Fruit fly (Drosophila melanogaster) ovary, adult (tissue): ENCODE measurements around the gene Socs36E.
A peak's percentile ranks its signal among the peaks of the same experiment; 100 is the strongest.

ENCODE experiments used
- CG17801 ChIP-seq: fragments of 200-800 bp; optimal IDR thresholded peaks from 2 replicates; lab custom pipeline; 2019; ENCODE audit warnings: missing biosample characterization, mild to moderate bottlenecking, missing genetic modification characterization, moderate library complexity; ENCODE audit not compliant: partially characterized antibody

The Socs36E gene

dm6 chr2L:18146618-18147099 lies 5.6 kb downstream of the Socs36E start:
- no peak for TF ChIP-seq CG17801 (GFP tag; lab: Kevin White, UChicago)

DNA sequence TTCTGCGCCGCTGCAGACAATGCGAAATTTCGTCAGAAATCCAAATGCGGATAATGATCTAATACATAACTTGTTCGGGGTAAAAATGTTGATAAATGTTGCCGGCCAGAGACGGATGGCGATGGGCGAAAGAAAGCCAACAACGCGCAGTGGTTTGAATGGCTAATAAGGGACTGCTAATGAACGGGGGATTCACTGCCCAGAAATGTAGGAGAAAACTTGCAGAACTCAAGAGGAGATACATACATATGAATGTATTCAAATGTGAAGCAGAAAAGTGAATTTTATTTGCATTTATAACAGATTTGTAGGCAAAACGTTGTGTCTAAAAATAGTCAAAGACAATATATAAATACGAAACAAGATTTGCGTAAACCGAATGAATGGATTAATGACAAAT lies 6.4 kb downstream of the Socs36E start:
- no peak for TF ChIP-seq CG17801 (GFP tag; lab: Kevin White, UChicago)

dm6 chr2L:18145253-18145652 lies 7.0 kb downstream of the Socs36E start:
- TF ChIP-seq CG17801 (GFP tag; lab: Kevin White, UChicago): no peak

DNA sequence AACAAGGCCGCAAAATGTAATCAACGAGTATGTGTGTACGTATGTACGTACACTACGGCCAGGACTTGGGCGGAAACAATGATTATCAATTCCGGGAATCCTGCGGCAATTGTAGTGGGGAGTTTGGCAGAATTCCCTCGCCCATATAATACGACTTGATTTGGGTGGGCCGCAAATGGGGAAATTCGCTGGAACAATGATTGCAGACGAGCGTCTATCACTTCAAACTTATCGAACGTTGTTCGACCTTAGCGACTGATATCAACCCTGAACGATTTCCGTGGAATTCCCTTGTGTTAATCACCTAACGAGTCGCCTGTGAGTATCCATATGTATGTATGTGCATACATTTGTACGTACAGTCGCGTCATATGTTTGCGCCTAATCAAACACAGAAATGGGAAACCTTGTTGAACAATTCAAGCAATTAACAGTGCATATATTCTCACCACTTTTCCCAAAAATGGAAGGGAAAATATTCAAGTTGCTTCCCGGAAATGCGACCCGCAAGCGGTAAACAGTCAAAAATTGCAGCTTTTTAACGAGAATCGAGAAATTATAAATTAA lies 7.9 kb downstream of the Socs36E start:
- no peak for TF ChIP-seq CG17801 (GFP tag; lab: Kevin White, UChicago)

- no peak for TF ChIP-seq CG17801 (GFP tag; lab: Kevin White, UChicago)
Measured at dm6 chr2L:18143176-18143575, 9.0 kb downstream of the Socs36E start.

- TF ChIP-seq CG17801 (GFP tag; lab: Kevin White, UChicago): no peak
Measured at dm6 chr2L:18141471-18142345, 10.5 kb downstream of the Socs36E start.

DNA sequence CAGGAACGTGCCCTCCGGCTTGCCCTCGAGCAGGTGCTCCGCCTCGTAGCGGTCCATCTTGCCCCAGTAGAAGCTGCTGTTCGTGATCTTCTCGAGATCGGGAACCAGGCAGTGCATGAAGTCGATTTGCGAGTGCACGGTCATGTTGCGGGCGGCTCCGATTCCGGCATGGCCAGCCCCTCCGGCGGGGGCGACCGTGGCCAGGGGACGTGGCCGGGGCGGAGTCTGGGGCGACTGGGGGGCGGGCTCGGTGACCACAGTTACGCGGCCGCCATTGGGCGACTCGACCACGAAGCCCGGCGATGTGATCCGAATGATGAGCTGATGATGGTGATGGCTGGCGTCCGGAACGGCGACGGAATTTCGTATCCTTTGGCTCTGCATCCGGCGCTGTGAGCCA lies 11.7 kb downstream of the Socs36E start:
- TF ChIP-seq CG17801 (GFP tag; lab: Kevin White, UChicago): no peak

- TF ChIP-seq CG17801 (GFP tag; lab: Kevin White, UChicago): peak; percentile 63
Measured at dm6 chr2L:18137591-18138247, 14.5 kb downstream of the Socs36E start, which contains the start of gene kel. Gene kel (minus strand): TSS chr2L:18138083.

DNA sequence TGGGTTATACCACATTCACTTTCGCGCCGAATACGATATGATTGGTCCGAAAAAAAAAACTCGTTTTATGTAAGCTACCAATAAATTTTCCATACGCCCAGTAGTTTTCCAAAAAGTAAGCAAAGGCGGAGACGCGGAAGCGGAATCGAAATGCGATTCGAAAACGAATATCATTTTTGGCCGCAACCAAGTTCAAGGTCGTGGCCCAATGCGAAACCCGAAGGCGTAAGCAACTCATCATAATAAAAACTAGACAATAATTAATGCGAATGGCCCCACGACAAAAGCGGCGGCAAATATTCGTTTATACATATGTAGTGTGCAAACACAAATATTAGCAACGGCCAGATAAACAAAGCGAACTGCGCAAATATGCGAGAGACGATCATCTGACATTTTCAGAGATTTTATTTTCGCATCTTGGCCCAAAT lies 15.8 kb downstream of the Socs36E start:
- no peak for TF ChIP-seq CG17801 (GFP tag; lab: Kevin White, UChicago)

- TF ChIP-seq CG17801 (GFP tag; lab: Kevin White, UChicago): no peak
Measured at dm6 chr2L:18134615-18135014, 17.6 kb downstream of the Socs36E start.

- TF ChIP-seq CG17801 (GFP tag; lab: Kevin White, UChicago): no peak
Measured at dm6 chr2L:18125649-18126048, 26.6 kb downstream of the Socs36E start, which contains the start of gene Grl36b. Gene Grl36b (minus strand): TSS chr2L:18125749.

dm6 chr2L:18122920-18123319 lies 29.3 kb downstream of the Socs36E start:
- TF ChIP-seq CG17801 (GFP tag; lab: Kevin White, UChicago): no peak

DNA sequence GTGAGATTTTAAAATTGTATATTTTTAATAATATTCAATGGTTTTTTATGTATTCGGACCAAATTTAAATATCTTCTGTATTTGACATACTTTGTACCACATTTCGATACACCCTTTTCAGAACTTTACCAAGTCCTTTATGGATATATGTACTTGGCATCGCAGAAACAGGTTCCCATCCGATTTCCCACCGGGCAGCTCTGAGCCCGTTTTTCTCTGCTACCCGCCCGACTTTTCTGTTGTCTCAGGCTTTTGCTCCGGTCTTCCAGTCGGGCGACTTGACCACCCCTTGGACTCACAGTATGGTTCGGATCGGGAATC lies 30.0 kb downstream of the Socs36E start:
- no peak for TF ChIP-seq CG17801 (GFP tag; lab: Kevin White, UChicago)

DNA sequence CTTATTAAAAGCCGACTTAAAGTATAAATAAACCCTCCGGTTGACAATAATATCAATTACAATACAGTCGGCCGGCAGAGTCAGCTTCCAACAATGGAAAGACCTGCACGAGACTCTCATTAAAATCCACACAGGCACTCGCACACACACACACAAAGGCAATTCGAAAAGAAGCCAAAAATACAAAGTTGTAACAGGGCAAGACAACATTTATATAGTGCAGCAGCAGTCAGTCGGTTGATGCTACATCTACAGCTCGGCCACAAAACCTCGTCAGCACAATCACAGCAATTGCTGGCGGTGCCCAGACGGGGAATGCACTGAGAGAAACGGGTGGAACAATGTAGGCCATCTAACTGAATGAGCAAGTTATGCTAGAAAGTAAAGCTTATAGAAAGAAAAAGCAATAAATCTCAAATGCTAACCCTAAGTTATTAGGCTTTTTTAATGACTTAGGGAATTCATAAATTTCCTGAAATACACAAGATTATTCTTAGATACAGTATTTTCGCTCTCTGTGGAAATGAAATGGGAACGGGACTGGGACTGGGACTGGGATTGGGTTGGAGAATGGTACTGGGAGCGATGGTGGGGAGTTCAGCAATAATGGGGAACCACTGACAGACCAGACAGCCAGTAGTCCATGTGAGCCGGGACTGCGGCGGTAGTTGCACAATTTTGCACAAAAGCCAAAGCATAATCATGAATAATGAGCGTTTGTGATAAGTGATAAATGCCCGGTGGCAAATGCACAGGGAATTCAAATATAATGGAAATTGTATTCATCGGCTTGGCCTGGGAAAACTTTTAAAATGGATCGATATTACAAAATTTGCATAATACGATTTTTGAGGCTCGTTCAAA lies 30.6 kb downstream of the Socs36E start:
- peak; percentile 49 for TF ChIP-seq CG17801 (GFP tag; lab: Kevin White, UChicago)
